Worm (Caenorhabditis elegans): ENCODE results near the gene C44C10.5.

ce11 chrX:11738602-11739100, 48.3 kb downstream of the C44C10.5 start, which contains the start of gene nspa-9:
- no peak for TF ChIP-seq W03F9.2 (tag; optimal IDR thresholded peaks at IDR 0.05)
- no peak for TF ChIP-seq dao-5 (tag; optimal IDR thresholded peaks at IDR 0.05)
- no peak for TF ChIP-seq him-1 (tag; optimal IDR thresholded peaks at IDR 0.05)

All from whole organism, L4/young adult.